Worm (Caenorhabditis elegans): ENCODE measurements around the gene srw-76.

srw-76 gene

ce11 chrV:16647093-16647492 lies 9.0 kb upstream of the srw-76 start, which contains the start of gene W06G6.10:
TSS of gene W06G6.10 (minus strand) at chrV:16647193.
- TF ChIP-seq ceh-6 (GFP tag; optimal IDR thresholded peaks at IDR 0.05) (no peak), pat-9 (tag; optimal IDR thresholded peaks at IDR 0.05) (no peak), dve-1 (tag; optimal IDR thresholded peaks at IDR 0.05) (no peak), hlh-30 (tag; optimal IDR thresholded peaks at IDR 0.05; ENCODE audit: insufficient read depth) (no peak), pqm-1 (tag; optimal IDR thresholded peaks at IDR 0.05) (no peak), eyg-1 (tag; optimal IDR thresholded peaks at IDR 0.05) (no peak), pha-2 (tag; optimal IDR thresholded peaks at IDR 0.05) (no peak), ceh-34 (tag; optimal IDR thresholded peaks at IDR 0.05) (no peak)

- TF ChIP-seq ceh-30 (tag; optimal IDR thresholded peaks at IDR 0.05) (no peak), hlh-6 (tag; optimal IDR thresholded peaks at IDR 0.05) (no peak)
These were observed 8.3 kb upstream of the srw-76 start, which contains the start of gene W06G6.9 for ce11 chrV:16646372-16646771. TSS of gene W06G6.9 (minus strand) at chrV:16646472.

ce11 chrV:16645201-16645940 lies 7.3 kb upstream of the srw-76 start, which contains the start of gene W06G6.17:
TSS of gene W06G6.17 (minus strand) at chrV:16645251.
- TF ChIP-seq syd-9 (tag; optimal IDR thresholded peaks at IDR 0.05) (no peak), hlh-15 (tag; optimal IDR thresholded peaks at IDR 0.05) (no peak), tbx-7 (tag; optimal IDR thresholded peaks at IDR 0.05) (no peak), C38D4.7 (GFP tag; optimal IDR thresholded peaks at IDR 0.05) (no peak), ceh-45 (GFP tag; IDR thresholded peaks at IDR 0.05) (no peak), ref-2 (tag; optimal IDR thresholded peaks at IDR 0.05) (no peak), sdc-2 (tag; optimal IDR thresholded peaks at IDR 0.05) (no peak), unc-55 (GFP tag; optimal IDR thresholded peaks at IDR 0.05) (no peak), unc-86 (tag; optimal IDR thresholded peaks at IDR 0.05) (no peak), unc-3 (GFP tag; conservative IDR thresholded peaks at IDR 0.05) (no peak), unc-3 (tag; optimal IDR thresholded peaks at IDR 0.05) (no peak), sox-4 (tag; optimal IDR thresholded peaks at IDR 0.05) (no peak), pax-1 (tag; optimal IDR thresholded peaks at IDR 0.05) (no peak), ceh-9 (tag; optimal IDR thresholded peaks at IDR 0.05) (no peak), ceh-14 (tag; optimal IDR thresholded peaks at IDR 0.05) (no peak)

- TF ChIP-seq zip-5 (tag; optimal IDR thresholded peaks at IDR 0.05) (no peak), mec-3 (tag; optimal IDR thresholded peaks at IDR 0.05; ENCODE audit: borderline replicate concordance) (no peak), ceh-48 (tag; optimal IDR thresholded peaks at IDR 0.05) (no peak), ceh-18 (tag; optimal IDR thresholded peaks at IDR 0.05) (no peak), hlh-6 (tag; optimal IDR thresholded peaks at IDR 0.05) (no peak), pha-4 (tag; optimal IDR thresholded peaks at IDR 0.05) (no peak), che-1 (tag; optimal IDR thresholded peaks at IDR 0.05) (no peak), lin-11 (tag; optimal IDR thresholded peaks at IDR 0.05) (no peak), gmeb-2 (tag; optimal IDR thresholded peaks at IDR 0.05) (no peak), dve-1 (tag; optimal IDR thresholded peaks at IDR 0.05) (no peak), tbx-7 (tag; optimal IDR thresholded peaks at IDR 0.05) (no peak), ceh-19 (GFP tag; optimal IDR thresholded peaks at IDR 0.05) (no peak), unc-42 (tag; optimal IDR thresholded peaks at IDR 0.05) (no peak), hlh-8 (tag; optimal IDR thresholded peaks at IDR 0.05) (no peak)
These were observed 5.5 kb upstream of the srw-76 start, which contains the start of gene srw-77 for ce11 chrV:16643558-16643957. TSS of gene srw-77 (minus strand) at chrV:16643658.
